Worm (Caenorhabditis elegans): Measurements from ENCODE around the gene str-138.

ce11 chrV:8028825-8029489 is 29.5 kb upstream of the str-138 start, which contains the start of gene oma-2:
- TF ChIP-seq lin-13 (GFP tag; optimal IDR thresholded peaks at IDR 0.05) (no peak), ceh-90 (tag; optimal IDR thresholded peaks at IDR 0.05) (no peak), nhr-76 (tag; optimal IDR thresholded peaks at IDR 0.05) (no peak), elt-3 (tag; optimal IDR thresholded peaks at IDR 0.05) (no peak), aly-2 (tag; optimal IDR thresholded peaks at IDR 0.05) (no peak)

All from whole organism, L1 larva.